Worm (Caenorhabditis elegans) whole organism, L2 larva: ENCODE measurements around the gene eppl-1.

ENCODE experiments used
- dmd-4 ChIP-seq: sonication (generic microtip); optimal IDR thresholded peaks from 2 replicates; lab custom pipeline; 2017; ENCODE audit warnings: missing biosample characterization, missing genetic modification characterization
- nhr-12 ChIP-seq: fragments of 150-350 bp; optimal IDR thresholded peaks from 2 replicates; lab custom pipeline; 2014; ENCODE audit warnings: missing biosample characterization, missing genetic modification characterization

ce11 chrIV:8478516-8478915 lies 27.0 kb upstream of the eppl-1 start:
- no peak for TF ChIP-seq nhr-12 (tag; lab: Kevin White, UChicago)
- no peak for TF ChIP-seq dmd-4 (tag; lab: Kevin White, UChicago)
